Fruit fly (Drosophila melanogaster) whole organism, embryonic: ENCODE data around the gene CG10185.
A peak's percentile ranks its signal among the peaks of the same experiment; 100 is the strongest.

Source experiments
- Asciz ChIP-seq: fragments of 200-800 bp; sonication (Bioruptor generic); optimal IDR thresholded peaks from 2 replicates; lab custom pipeline; 2017; ENCODE audit warnings: missing biosample characterization, mild to moderate bottlenecking, missing genetic modification characterization, missing genetic modification reagents
- Atf6 ChIP-seq: fragments of 200-800 bp; sonication (Bioruptor generic); IDR thresholded peaks from 2 replicates; pipeline ENCODE4 v1.3.6; 2022; ENCODE audit warnings: missing biosample characterization, missing genetic modification characterization
- C15 ChIP-seq: fragments of 200-800 bp; sonication (Bioruptor generic); IDR thresholded peaks from 3 replicates; pipeline ENCODE4 v1.3.6; 2022; ENCODE audit warnings: missing biosample characterization, missing genetic modification characterization
- CG10321 ChIP-seq: fragments of 200-800 bp; sonication (Bioruptor generic); IDR thresholded peaks from 2 replicates; pipeline ENCODE4 v1.3.6; 2022; ENCODE audit warnings: missing biosample characterization, missing genetic modification characterization
- CG10462 ChIP-seq: fragments of 200-800 bp; sonication (Bioruptor generic); optimal IDR thresholded peaks from 2 replicates; lab custom pipeline; 2016; ENCODE audit warnings: missing biosample characterization, missing genetic modification characterization
- CG15696 ChIP-seq: fragments of 200-800 bp; sonication (Bioruptor generic); optimal IDR thresholded peaks from 2 replicates; lab custom pipeline; 2019; ENCODE audit warnings: missing biosample characterization, mild to moderate bottlenecking, missing genetic modification characterization, moderate library complexity
- CG1647 ChIP-seq: fragments of 200-800 bp; sonication (Bioruptor generic); optimal IDR thresholded peaks from 3 replicates; lab custom pipeline; 2016; ENCODE audit warnings: missing biosample characterization, missing genetic modification characterization
- CG17328 ChIP-seq: fragments of 200-800 bp; sonication (Bioruptor generic); IDR thresholded peaks from 2 replicates; pipeline ENCODE4 v1.3.6; 2022; ENCODE audit warnings: missing biosample characterization, missing genetic modification characterization
- CG17912 ChIP-seq: fragments of 200-800 bp; sonication (Bioruptor generic); optimal IDR thresholded peaks from 2 replicates; lab custom pipeline; 2018; ENCODE audit warnings: missing biosample characterization, mild to moderate bottlenecking, missing genetic modification characterization
- CG1792 ChIP-seq: fragments of 200-800 bp; sonication (Bioruptor generic); optimal IDR thresholded peaks from 2 replicates; lab custom pipeline; 2016; ENCODE audit warnings: missing biosample characterization, missing genetic modification characterization
- CG18011 ChIP-seq: fragments of 200-800 bp; sonication (Bioruptor generic); optimal IDR thresholded peaks from 2 replicates; lab custom pipeline; 2017; ENCODE audit warnings: missing biosample characterization, missing genetic modification characterization, mild to moderate bottlenecking, moderate library complexity, missing genotype
- CG32772 ChIP-seq: fragments of 200-800 bp; sonication (Bioruptor generic); IDR thresholded peaks from 2 replicates; pipeline ENCODE4 v1.3.6; 2022; ENCODE audit warnings: missing biosample characterization, missing genetic modification characterization
- CG34224 ChIP-seq: fragments of 200-800 bp; sonication (Bioruptor generic); IDR thresholded peaks from 3 replicates; pipeline ENCODE4 v1.3.6; 2022; ENCODE audit warnings: missing biosample characterization, missing genetic modification characterization; ENCODE audit not compliant: partially characterized antibody
- CG4854 ChIP-seq: fragments of 200-800 bp; sonication (Bioruptor generic); optimal IDR thresholded peaks from 2 replicates; lab custom pipeline; 2016; ENCODE audit warnings: missing biosample characterization, missing genetic modification characterization, inconsistent platforms
- CG5180 ChIP-seq: fragments of 200-800 bp; sonication (Bioruptor generic); optimal IDR thresholded peaks from 3 replicates; lab custom pipeline; 2017; ENCODE audit warnings: missing biosample characterization, missing genetic modification characterization, mild to moderate bottlenecking, moderate library complexity, missing genetic modification reagents
- CG6272 ChIP-seq: fragments of 200-800 bp; sonication (Bioruptor generic); IDR thresholded peaks from 2 replicates; pipeline ENCODE4 v1.3.6; 2022; ENCODE audit warnings: missing biosample characterization, missing genetic modification characterization
- CG6683 ChIP-seq: fragments of 200-800 bp; sonication (Bioruptor generic); optimal IDR thresholded peaks from 2 replicates; lab custom pipeline; 2017; ENCODE audit warnings: missing biosample characterization, mild to moderate bottlenecking, missing genetic modification characterization, missing genetic modification reagents
- CG6689 ChIP-seq: fragments of 200-800 bp; sonication (Bioruptor generic); IDR thresholded peaks from 2 replicates; pipeline ENCODE4 v1.3.6; 2022; ENCODE audit warnings: missing biosample characterization, missing genetic modification characterization
- CG8478 ChIP-seq: fragments of >200 bp; optimal IDR thresholded peaks from 2 replicates; lab custom pipeline; 2018
- CTCF ChIP-seq: fragments of 200-800 bp; sonication (Bioruptor generic); optimal IDR thresholded peaks from 2 replicates; lab custom pipeline; 2017; ENCODE audit warnings: missing biosample characterization, mild to moderate bottlenecking, missing genetic modification characterization, moderate library complexity
- Dad ChIP-seq: fragments of 200-800 bp; sonication (Bioruptor generic); optimal IDR thresholded peaks from 3 replicates; lab custom pipeline; 2016; ENCODE audit warnings: missing biosample characterization, missing genetic modification characterization
- Dp ChIP-seq: fragments of 200-800 bp; sonication (Bioruptor generic); optimal IDR thresholded peaks from 2 replicates; lab custom pipeline; 2018; ENCODE audit warnings: missing biosample characterization, mild to moderate bottlenecking, missing genetic modification characterization, moderate library complexity
- Elba2 ChIP-seq: fragments of 200-800 bp; sonication (Bioruptor generic); optimal IDR thresholded peaks from 3 replicates; lab custom pipeline; 2016; ENCODE audit warnings: missing biosample characterization, missing genetic modification characterization
- HLH3B ChIP-seq: fragments of 200-800 bp; sonication (Bioruptor generic); IDR thresholded peaks from 2 replicates; pipeline ENCODE4 v1.3.6; 2022; ENCODE audit warnings: missing biosample characterization, missing genetic modification characterization
- Lpt ChIP-seq: fragments of >200 bp; optimal IDR thresholded peaks from 2 replicates; lab custom pipeline; 2018; ENCODE audit warnings: missing biosample characterization, missing genetic modification characterization
- MESR4 ChIP-seq: fragments of 200-800 bp; sonication (Bioruptor generic); optimal IDR thresholded peaks from 2 replicates; lab custom pipeline; 2018; ENCODE audit warnings: missing biosample characterization, mild to moderate bottlenecking, missing genetic modification characterization, moderate library complexity
- Oaz ChIP-seq: fragments of 200-800 bp; sonication (Bioruptor generic); IDR thresholded peaks from 2 replicates; pipeline ENCODE4 v1.3.6; 2022; ENCODE audit warnings: missing biosample characterization, missing genetic modification characterization
- PHDP ChIP-seq: fragments of 200-800 bp; sonication (Bioruptor generic); optimal IDR thresholded peaks from 3 replicates; lab custom pipeline; 2018; ENCODE audit warnings: missing biosample characterization, mild to moderate bottlenecking, missing genetic modification characterization, moderate library complexity
- Rfx ChIP-seq: fragments of 200-800 bp; sonication (Bioruptor generic); IDR thresholded peaks from 2 replicates; pipeline ENCODE4 v1.3.6; 2022; ENCODE audit warnings: missing biosample characterization, missing genetic modification characterization
- Side ChIP-seq: fragments of 200-800 bp; sonication (Bioruptor generic); optimal IDR thresholded peaks from 2 replicates; lab custom pipeline; 2016; ENCODE audit warnings: missing biosample characterization, missing genetic modification characterization
- Stat92E ChIP-seq, 3 experiments: fragments of >200 bp in 2 of 3; fragments of 200-800 bp in 1 of 3; sonication (Bioruptor generic) in 1 of 3; optimal IDR thresholded peaks; 2 replicates each; lab custom pipeline; 2017 to 2019; ENCODE audit warnings: missing biosample characterization in 3 of 3, missing genetic modification characterization in 3 of 3, mild to moderate bottlenecking in 1 of 3, moderate library complexity in 1 of 3
- Xrp1 ChIP-seq: fragments of 200-800 bp; sonication (Bioruptor generic); IDR thresholded peaks from 2 replicates; pipeline ENCODE4 v1.3.6; 2022; ENCODE audit warnings: missing biosample characterization, missing genetic modification characterization
- dati ChIP-seq: fragments of 200-800 bp; sonication (Bioruptor generic); IDR thresholded peaks from 2 replicates; pipeline ENCODE4 v1.3.6; 2022; ENCODE audit warnings: missing biosample characterization, missing genetic modification characterization
- dmrt11E ChIP-seq: fragments of 200-800 bp; sonication (Bioruptor generic); optimal IDR thresholded peaks from 3 replicates; lab custom pipeline; 2018; ENCODE audit warnings: missing biosample characterization, mild to moderate bottlenecking, missing genetic modification characterization, moderate library complexity
- dpn ChIP-seq, 2 experiments: fragments of 200-800 bp; sonication (Bioruptor generic); optimal IDR thresholded peaks; 3 replicates each; lab custom pipeline; 2016; ENCODE audit warnings: missing biosample characterization in 2 of 2, missing genetic modification characterization in 2 of 2
- ems ChIP-seq: fragments of 200-800 bp; sonication (Bioruptor generic); optimal IDR thresholded peaks from 3 replicates; lab custom pipeline; 2016; ENCODE audit warnings: missing biosample characterization, missing genetic modification characterization
- eve ChIP-seq, 2 experiments: fragments of >200 bp; optimal IDR thresholded peaks; 2 replicates each; lab custom pipeline; 2017; ENCODE audit warnings: missing biosample characterization in 2 of 2, missing genetic modification characterization in 2 of 2
- fd64A ChIP-seq: fragments of 200-800 bp; sonication (Bioruptor generic); optimal IDR thresholded peaks from 3 replicates; lab custom pipeline; 2018; ENCODE audit warnings: missing biosample characterization, mild to moderate bottlenecking, missing genetic modification characterization
- ftz-f1 ChIP-seq: fragments of 200-800 bp; sonication (Bioruptor generic); optimal IDR thresholded peaks from 2 replicates; lab custom pipeline; 2016; ENCODE audit warnings: missing biosample characterization, missing genetic modification characterization
- kni ChIP-seq: fragments of 200-800 bp; sonication (Bioruptor generic); optimal IDR thresholded peaks from 3 replicates; lab custom pipeline; 2017; ENCODE audit warnings: mild to moderate bottlenecking, missing biosample characterization, missing genetic modification reagents, missing genetic modification characterization
- mirr ChIP-seq: fragments of 200-800 bp; sonication (Bioruptor generic); optimal IDR thresholded peaks from 3 replicates; lab custom pipeline; 2018; ENCODE audit warnings: missing biosample characterization, mild to moderate bottlenecking, missing genetic modification characterization
- nom ChIP-seq: fragments of 200-800 bp; sonication (Bioruptor generic); optimal IDR thresholded peaks from 2 replicates; lab custom pipeline; 2017; ENCODE audit warnings: missing biosample characterization, missing genetic modification characterization, mild to moderate bottlenecking, moderate library complexity, missing genetic modification reagents
- pros ChIP-seq: fragments of 200-800 bp; sonication (Bioruptor generic); optimal IDR thresholded peaks from 3 replicates; lab custom pipeline; 2019; ENCODE audit warnings: missing biosample characterization, mild to moderate bottlenecking, missing genetic modification characterization, moderate library complexity
- ranshi ChIP-seq: fragments of 200-800 bp; sonication (Bioruptor generic); IDR thresholded peaks from 2 replicates; pipeline ENCODE4 v1.3.6; 2022; ENCODE audit warnings: missing biosample characterization, missing genetic modification characterization
- ro ChIP-seq: fragments of 200-800 bp; sonication (Bioruptor generic); IDR thresholded peaks from 2 replicates; pipeline ENCODE4 v1.3.6; 2022; ENCODE audit warnings: missing biosample characterization, missing genetic modification characterization
- so ChIP-seq: fragments of 200-800 bp; sonication (Bioruptor generic); IDR thresholded peaks from 3 replicates; pipeline ENCODE4 v1.3.6; 2022; ENCODE audit warnings: missing biosample characterization, missing genetic modification characterization
- tin ChIP-seq: fragments of 200-800 bp; sonication (Bioruptor generic); optimal IDR thresholded peaks from 3 replicates; lab custom pipeline; 2016; ENCODE audit warnings: missing biosample characterization, missing genetic modification characterization
- tll ChIP-seq, 2 experiments: fragments of 200-800 bp in 1 of 2; fragments of >200 bp in 1 of 2; sonication (Bioruptor generic) in 1 of 2; optimal IDR thresholded peaks; 2 replicates each; lab custom pipeline; 2017 to 2019; ENCODE audit warnings: missing biosample characterization in 2 of 2, missing genetic modification characterization in 2 of 2, mild to moderate bottlenecking in 1 of 2, moderate library complexity in 1 of 2
- vvl ChIP-seq: fragments of 200-800 bp; sonication (Bioruptor generic); IDR thresholded peaks from 2 replicates; pipeline ENCODE4 v1.3.6; 2022; ENCODE audit warnings: missing biosample characterization, missing genetic modification characterization

The CG10185 gene

dm6 chr3R:16099268-16100240 is 32.2 kb upstream of the CG10185 start (continued):
- TF ChIP-seq HLH3B (GFP tag; lab: Robert Waterston, UW) (no peak), Atf6 (peak; percentile 32; the same call in 1 of the 2 replicates), vvl (peak; percentile 72; the same call in 1 of the 2 replicates), ranshi (GFP tag; lab: Robert Waterston, UW) (peak; percentile 42; the same call in 1 of the 2 replicates), Dp (GFP tag; lab: Kevin White, UChicago) (no peak), nom (GFP tag; lab: Kevin White, UChicago) (peak; percentile 64), fd64A (GFP tag; lab: Kevin White, UChicago) (peak; percentile 4), CG6689 (GFP tag; lab: Robert Waterston, UW) (no peak), CG5180 (GFP tag; lab: Kevin White, UChicago) (peak; percentile 8), C15 (GFP tag; lab: Robert Waterston, UW) (no peak), dati (GFP tag; lab: Robert Waterston, UW) (no peak), CG1647 (GFP tag; lab: Kevin White, UChicago) (no peak), dpn (GFP tag; optimal IDR thresholded peaks at IDR 0.05; lab: Kevin White, UChicago) (no peak), ems (GFP tag; lab: Kevin White, UChicago) (peak; percentile 4), Side (GFP tag; lab: Kevin White, UChicago) (peak; percentile 61), eve (GFP tag; optimal IDR thresholded peaks at IDR 0.05; lab: Kevin White, UChicago) (no peak), tin (GFP tag; lab: Kevin White, UChicago) (no peak), CG15696 (tag; lab: Kevin White, UChicago) (peak; percentile 2), CTCF (GFP tag; lab: Kevin White, UChicago) (no peak), CG1792 (GFP tag; lab: Kevin White, UChicago) (no peak), CG32772 (GFP tag; lab: Robert Waterston, UW) (no peak), CG18011 (GFP tag; lab: Kevin White, UChicago) (no peak), PHDP (no peak), CG6683 (GFP tag; lab: Kevin White, UChicago) (no peak), Oaz (GFP tag; lab: Robert Waterston, UW) (no peak), Rfx (peak; percentile 42; the same call in 1 of the 2 replicates), pros (GFP tag; lab: Kevin White, UChicago) (peak; percentile 64), Lpt (no peak), CG4854 (no peak), mirr (GFP tag; lab: Kevin White, UChicago) (no peak), tll (GFP tag; optimal IDR thresholded peaks at IDR 0.05; lab: Kevin White, UChicago) (peak in 1 of 2 experiments; percentile 63), Xrp1 (GFP tag; lab: Robert Waterston, UW) (peak; percentile 7; the same call in 1 of the 2 replicates), Stat92E (GFP tag; optimal IDR thresholded peaks at IDR 0.05; lab: Kevin White, UChicago) (peak in 2 of 3 experiments; percentile 32 to 94), CG6272 (GFP tag; lab: Robert Waterston, UW) (no peak), ftz-f1 (peak; percentile 75), Asciz (GFP tag; lab: Kevin White, UChicago) (no peak), Elba2 (GFP tag; lab: Kevin White, UChicago) (peak; percentile 66), dmrt11E (tag; lab: Kevin White, UChicago) (peak; percentile 20), so (GFP tag; lab: Robert Waterston, UW) (no peak), kni (GFP tag; lab: Kevin White, UChicago) (peak; percentile 80), MESR4 (peak; percentile 81), CG10462 (GFP tag; lab: Kevin White, UChicago) (no peak), CG34224 (GFP tag; lab: Robert Waterston, UW) (0 out of 3 replicates have a peak, but pooled peaks have one; percentile 5), CG17912 (peak; percentile 71), CG10321 (GFP tag; lab: Robert Waterston, UW) (peak; percentile 81), CG17328 (GFP tag; lab: Robert Waterston, UW) (peak; percentile 32; the same call in 1 of the 2 replicates), ro (GFP tag; lab: Robert Waterston, UW) (no peak), CG8478 (lab: Kevin White, UChicago) (peak; percentile 100), Dad (peak; percentile 33)
